Fruit fly (Drosophila melanogaster) whole organism, embryonic: ENCODE measurements around the gene Bicra.

ENCODE experiments used
- BtbVII ChIP-seq: fragments of 200-800 bp; sonication (Bioruptor generic); optimal IDR thresholded peaks from 3 replicates; lab custom pipeline; 2017; ENCODE audit warnings: missing biosample characterization, mild to moderate bottlenecking, missing genetic modification characterization
- CG10366 ChIP-seq: fragments of 200-800 bp; sonication (Bioruptor generic); IDR thresholded peaks from 2 replicates; pipeline ENCODE4 v1.3.6; 2022; ENCODE audit warnings: missing biosample characterization, missing genetic modification characterization
- CG11247 ChIP-seq: fragments of 200-800 bp; sonication (Bioruptor generic); IDR thresholded peaks from 2 replicates; pipeline ENCODE4 v1.3.6; 2022; ENCODE audit warnings: missing biosample characterization, missing genetic modification characterization
- CG12155 ChIP-seq: fragments of 200-800 bp; sonication (Bioruptor generic); optimal IDR thresholded peaks from 3 replicates; lab custom pipeline; 2016; ENCODE audit warnings: missing biosample characterization, missing genetic modification characterization
- CG14014 ChIP-seq: fragments of 200-800 bp; sonication (Bioruptor generic); IDR thresholded peaks from 2 replicates; pipeline ENCODE4 v1.3.6; 2022; ENCODE audit warnings: missing biosample characterization, missing genetic modification characterization
- CG16813 ChIP-seq: fragments of 200-800 bp; sonication (Bioruptor generic); IDR thresholded peaks from 3 replicates; pipeline ENCODE4 v1.3.6; 2022; ENCODE audit warnings: missing biosample characterization, missing genetic modification characterization; ENCODE audit not compliant: partially characterized antibody
- CG17829 ChIP-seq: fragments of 200-800 bp; optimal IDR thresholded peaks from 2 replicates; lab custom pipeline; 2019; ENCODE audit warnings: missing biosample characterization, mild to moderate bottlenecking, missing genetic modification characterization, moderate library complexity
- CG30403 ChIP-seq: fragments of 200-800 bp; sonication (Bioruptor generic); optimal IDR thresholded peaks from 3 replicates; lab custom pipeline; 2016; ENCODE audit warnings: missing biosample characterization, missing genetic modification characterization
- CG31388 ChIP-seq: fragments of 200-800 bp; sonication (Bioruptor generic); optimal IDR thresholded peaks from 2 replicates; lab custom pipeline; 2016; ENCODE audit warnings: missing biosample characterization, missing genetic modification characterization
- CG42726 ChIP-seq: fragments of 200-800 bp; sonication (Bioruptor generic); IDR thresholded peaks from 2 replicates; pipeline ENCODE4 v1.3.6; 2022; ENCODE audit warnings: missing biosample characterization, missing genetic modification characterization; ENCODE audit not compliant: partially characterized antibody
- CG4707 ChIP-seq: fragments of 200-800 bp; sonication (Bioruptor generic); optimal IDR thresholded peaks from 2 replicates; lab custom pipeline; 2018; ENCODE audit warnings: missing biosample characterization, mild to moderate bottlenecking, missing genetic modification characterization, moderate library complexity
- CG5180 ChIP-seq: fragments of 200-800 bp; sonication (Bioruptor generic); optimal IDR thresholded peaks from 3 replicates; lab custom pipeline; 2017; ENCODE audit warnings: missing biosample characterization, missing genetic modification characterization, mild to moderate bottlenecking, moderate library complexity, missing genetic modification reagents
- CG6689 ChIP-seq: fragments of 200-800 bp; sonication (Bioruptor generic); IDR thresholded peaks from 2 replicates; pipeline ENCODE4 v1.3.6; 2022; ENCODE audit warnings: missing biosample characterization, missing genetic modification characterization
- CG6854 ChIP-seq: fragments of 200-800 bp; sonication (Bioruptor generic); optimal IDR thresholded peaks from 3 replicates; lab custom pipeline; 2017; ENCODE audit warnings: missing biosample characterization, mild to moderate bottlenecking, missing genetic modification characterization
- CG8359 ChIP-seq: fragments of 200-800 bp; sonication (Bioruptor generic); optimal IDR thresholded peaks from 2 replicates; lab custom pipeline; 2017; ENCODE audit warnings: missing biosample characterization, mild to moderate bottlenecking, missing genetic modification characterization, borderline replicate concordance
- CG9727 ChIP-seq: fragments of 200-800 bp; sonication (Bioruptor generic); optimal IDR thresholded peaks from 3 replicates; lab custom pipeline; 2017; ENCODE audit warnings: missing biosample characterization, mild to moderate bottlenecking, missing genetic modification characterization
- Camta ChIP-seq: fragments of 200-800 bp; sonication (Bioruptor generic); optimal IDR thresholded peaks from 2 replicates; lab custom pipeline; 2016; ENCODE audit warnings: missing biosample characterization, missing genetic modification characterization
- D19A ChIP-seq: fragments of 200-800 bp; optimal IDR thresholded peaks from 3 replicates; lab custom pipeline; 2019; ENCODE audit warnings: missing biosample characterization, mild to moderate bottlenecking, missing genetic modification characterization, moderate library complexity
- Dad ChIP-seq: fragments of 200-800 bp; sonication (Bioruptor generic); optimal IDR thresholded peaks from 3 replicates; lab custom pipeline; 2016; ENCODE audit warnings: missing biosample characterization, missing genetic modification characterization
- Dbx ChIP-seq: fragments of 200-800 bp; sonication (Bioruptor generic); IDR thresholded peaks from 3 replicates; pipeline ENCODE4 v1.3.6; 2022; ENCODE audit warnings: missing biosample characterization, missing genetic modification characterization
- Dip2 ChIP-seq: fragments of 200-800 bp; sonication (Bioruptor generic); IDR thresholded peaks from 2 replicates; pipeline ENCODE4 v1.3.6; 2022; ENCODE audit warnings: missing biosample characterization, missing genetic modification characterization
- Dll ChIP-seq: fragments of 200-800 bp; sonication (Bioruptor generic); IDR thresholded peaks from 4 replicates; pipeline ENCODE4 v1.3.6; 2022; ENCODE audit warnings: missing biosample characterization, missing genetic modification characterization; ENCODE audit not compliant: partially characterized antibody
- Hr78 ChIP-seq, 2 experiments: fragments of 200-800 bp in 1 of 2; fragments of >200 bp in 1 of 2; sonication (Bioruptor generic) in 1 of 2; optimal IDR thresholded peaks; 2 replicates each; lab custom pipeline; 2017 to 2019; ENCODE audit warnings: missing biosample characterization in 2 of 2, missing genetic modification characterization in 2 of 2, mild to moderate bottlenecking in 1 of 2, moderate library complexity in 1 of 2
- Mad ChIP-seq: fragments of 200-800 bp; sonication (Bioruptor generic); optimal IDR thresholded peaks from 2 replicates; lab custom pipeline; 2016; ENCODE audit warnings: missing biosample characterization, missing genetic modification characterization
- Sox100B ChIP-seq: fragments of 200-800 bp; sonication (Bioruptor generic); optimal IDR thresholded peaks from 3 replicates; lab custom pipeline; 2018; ENCODE audit warnings: missing biosample characterization, mild to moderate bottlenecking, missing genetic modification characterization
- Sox102F ChIP-seq: fragments of 200-800 bp; sonication (Bioruptor generic); optimal IDR thresholded peaks from 2 replicates; lab custom pipeline; 2018; ENCODE audit warnings: missing biosample characterization, mild to moderate bottlenecking, missing genetic modification characterization, moderate library complexity
- TFAM ChIP-seq: fragments of 200-800 bp; sonication (Bioruptor generic); optimal IDR thresholded peaks from 2 replicates; lab custom pipeline; 2017; ENCODE audit warnings: missing biosample characterization, missing genetic modification characterization, inconsistent platforms
- ase ChIP-seq: fragments of 200-800 bp; sonication (Bioruptor generic); IDR thresholded peaks from 3 replicates; pipeline ENCODE4 v1.3.6; 2022; ENCODE audit warnings: missing biosample characterization, missing genetic modification characterization
- da ChIP-seq: fragments of 200-800 bp; sonication (Bioruptor generic); optimal IDR thresholded peaks from 2 replicates; lab custom pipeline; 2016; ENCODE audit warnings: missing biosample characterization, missing genetic modification characterization
- dmrt11E ChIP-seq: fragments of 200-800 bp; sonication (Bioruptor generic); optimal IDR thresholded peaks from 3 replicates; lab custom pipeline; 2018; ENCODE audit warnings: missing biosample characterization, mild to moderate bottlenecking, missing genetic modification characterization, moderate library complexity
- emc ChIP-seq: fragments of 200-800 bp; sonication (Bioruptor generic); optimal IDR thresholded peaks from 2 replicates; lab custom pipeline; 2016; ENCODE audit warnings: missing biosample characterization, missing genetic modification characterization
- eve ChIP-seq, 2 experiments: fragments of >200 bp; optimal IDR thresholded peaks; 2 replicates each; lab custom pipeline; 2017; ENCODE audit warnings: missing biosample characterization in 2 of 2, missing genetic modification characterization in 2 of 2
- grn ChIP-seq: fragments of 200-800 bp; sonication (Bioruptor generic); optimal IDR thresholded peaks from 3 replicates; lab custom pipeline; 2017; ENCODE audit warnings: missing biosample characterization, missing genetic modification characterization
- gsb ChIP-seq: fragments of 200-800 bp; sonication (Bioruptor generic); IDR thresholded peaks from 2 replicates; pipeline ENCODE4 v1.3.6; 2022; ENCODE audit warnings: missing biosample characterization, missing genetic modification characterization
- jigr1 ChIP-seq: fragments of 200-800 bp; sonication (Bioruptor generic); IDR thresholded peaks from 3 replicates; pipeline ENCODE4 v1.3.6; 2022; ENCODE audit warnings: missing biosample characterization, missing genetic modification characterization
- knrl ChIP-seq: fragments of 200-800 bp; sonication (Bioruptor generic); IDR thresholded peaks from 3 replicates; pipeline ENCODE4 v1.3.6; 2022; ENCODE audit warnings: missing biosample characterization, missing genetic modification characterization; ENCODE audit not compliant: partially characterized antibody
- lab ChIP-seq: fragments of 200-800 bp; sonication (Bioruptor generic); optimal IDR thresholded peaks from 3 replicates; lab custom pipeline; 2017; ENCODE audit warnings: missing biosample characterization, missing genetic modification characterization, mild to moderate bottlenecking, moderate library complexity, missing genetic modification reagents
- luna ChIP-seq: fragments of 200-800 bp; sonication (Bioruptor generic); optimal IDR thresholded peaks from 2 replicates; lab custom pipeline; 2016; ENCODE audit warnings: missing biosample characterization, missing genetic modification characterization
- pb ChIP-seq: fragments of 200-800 bp; sonication (Bioruptor generic); optimal IDR thresholded peaks from 3 replicates; lab custom pipeline; 2016; ENCODE audit warnings: missing biosample characterization, missing genetic modification characterization
- rib ChIP-seq: fragments of 200-800 bp; sonication (Bioruptor generic); IDR thresholded peaks from 2 replicates; pipeline ENCODE4 v1.3.6; 2022; ENCODE audit warnings: missing biosample characterization, missing genetic modification characterization
- row ChIP-seq: fragments of 200-800 bp; sonication (Bioruptor generic); IDR thresholded peaks from 3 replicates; pipeline ENCODE4 v1.3.6; 2022; ENCODE audit warnings: missing biosample characterization, missing genetic modification characterization
- sc ChIP-seq, 3 experiments: fragments of >200 bp in 2 of 3; fragments of 200-800 bp in 1 of 3; sonication (Bioruptor generic) in 1 of 3; optimal IDR thresholded peaks; 2 replicates in 2 of 3; 3 replicates in 1 of 3; lab custom pipeline; 2017; ENCODE audit warnings: mild to moderate bottlenecking in 1 of 3, missing biosample characterization in 1 of 3, missing genetic modification characterization in 1 of 3, missing genetic modification reagents in 1 of 3
- shn ChIP-seq: fragments of 200-800 bp; sonication (Bioruptor generic); optimal IDR thresholded peaks from 3 replicates; lab custom pipeline; 2016; ENCODE audit warnings: missing biosample characterization, missing genetic modification characterization
- stwl ChIP-seq: fragments of 200-800 bp; sonication (Bioruptor generic); optimal IDR thresholded peaks from 3 replicates; lab custom pipeline; 2018; ENCODE audit warnings: missing biosample characterization, mild to moderate bottlenecking, missing genetic modification characterization, moderate library complexity
- tap ChIP-seq: fragments of 200-800 bp; optimal IDR thresholded peaks from 3 replicates; lab custom pipeline; 2019; ENCODE audit warnings: missing biosample characterization, mild to moderate bottlenecking, missing genetic modification characterization, moderate library complexity
- tgo ChIP-seq: fragments of 200-800 bp; sonication (Bioruptor generic); IDR thresholded peaks from 3 replicates; pipeline ENCODE4 v1.3.6; 2022; ENCODE audit warnings: missing biosample characterization, missing genetic modification characterization
- tna ChIP-seq: fragments of 200-800 bp; sonication (Bioruptor generic); IDR thresholded peaks from 2 replicates; pipeline ENCODE4 v1.3.6; 2022; ENCODE audit warnings: missing biosample characterization, missing genetic modification characterization; ENCODE audit not compliant: partially characterized antibody
- unpg ChIP-seq: fragments of 200-800 bp; sonication (Bioruptor generic); optimal IDR thresholded peaks from 3 replicates; lab custom pipeline; 2018; ENCODE audit warnings: missing biosample characterization, mild to moderate bottlenecking, missing genetic modification characterization, moderate library complexity
- wor ChIP-seq: fragments of 200-800 bp; sonication (Bioruptor generic); IDR thresholded peaks from 2 replicates; pipeline ENCODE4 v1.3.6; 2022; ENCODE audit warnings: missing biosample characterization, missing genetic modification characterization

Gene Bicra

dm6 chr3R:29148072-29148471 is 85.2 kb downstream of the Bicra start, which contains the start of the genes CG11882 and Pglym78 (continued):
- TF ChIP-seq TFAM (GFP tag; lab: Kevin White, UChicago) (no peak), ase (GFP tag; lab: Robert Waterston, UW) (peak; percentile 53; the same call in 1 of the 3 replicates), Dll (0 out of 4 replicates have a peak, but pooled peaks have one; percentile 56), Camta (GFP tag; lab: Kevin White, UChicago) (peak; percentile 43), BtbVII (GFP tag; lab: Kevin White, UChicago) (no peak), luna (GFP tag; lab: Kevin White, UChicago) (no peak), CG5180 (no peak), CG8359 (no peak), Sox100B (GFP tag; lab: Kevin White, UChicago) (no peak), tgo (GFP tag; lab: Robert Waterston, UW) (no peak), rib (GFP tag; lab: Robert Waterston, UW) (peak; percentile 58), CG42726 (peak; percentile 27; the same call in 1 of the 2 replicates), CG17829 (tag; lab: Kevin White, UChicago) (peak; percentile 17), shn (peak; percentile 16), unpg (GFP tag; lab: Kevin White, UChicago) (no peak), eve (GFP tag; optimal IDR thresholded peaks at IDR 0.05; lab: Kevin White, UChicago) (no peak), CG9727 (GFP tag; lab: Kevin White, UChicago) (peak; percentile 6), emc (GFP tag; lab: Kevin White, UChicago) (peak; percentile 28), wor (GFP tag; lab: Robert Waterston, UW) (no peak), Dip2 (GFP tag; lab: Robert Waterston, UW) (no peak), Dad (peak; percentile 48), knrl (GFP tag; lab: Robert Waterston, UW) (peak; percentile 48; the same call in 1 of the 3 replicates), stwl (tag; lab: Kevin White, UChicago) (peak; percentile 90), tap (no peak), Mad (GFP tag; lab: Kevin White, UChicago) (no peak), Hr78 (GFP tag; optimal IDR thresholded peaks at IDR 0.05; lab: Kevin White, UChicago) (peak in 1 of 2 experiments; percentile 62), dmrt11E (tag; lab: Kevin White, UChicago) (no peak), grn (GFP tag; lab: Kevin White, UChicago) (peak; percentile 67), gsb (GFP tag; lab: Robert Waterston, UW) (peak; percentile 28; the same call in 1 of the 2 replicates), CG6854 (GFP tag; lab: Kevin White, UChicago) (peak; percentile 21), sc (optimal IDR thresholded peaks at IDR 0.05; lab: Kevin White, UChicago) (no peak), sc (GFP tag; optimal IDR thresholded peaks at IDR 0.05; lab: Kevin White, UChicago) (no peak), CG14014 (peak; percentile 23; the same call in 1 of the 2 replicates), CG12155 (peak; percentile 57), CG30403 (GFP tag; lab: Kevin White, UChicago) (peak; percentile 50), CG4707 (GFP tag; lab: Kevin White, UChicago) (no peak), D19A (tag; lab: Kevin White, UChicago) (no peak), lab (no peak), Sox102F (no peak), CG11247 (GFP tag; lab: Robert Waterston, UW) (peak; percentile 48; the same call in 1 of the 2 replicates), tna (GFP tag; lab: Robert Waterston, UW) (peak; percentile 37; the same call in 1 of the 2 replicates), row (GFP tag; lab: Robert Waterston, UW) (peak; percentile 59), CG10366 (GFP tag; lab: Robert Waterston, UW) (no peak), Dbx (GFP tag; lab: Robert Waterston, UW) (peak; percentile 66; the same call in 2 of the 3 replicates), CG16813 (GFP tag; lab: Robert Waterston, UW) (no peak), da (GFP tag; lab: Kevin White, UChicago) (peak; percentile 79), jigr1 (GFP tag; lab: Robert Waterston, UW) (no peak), pb (GFP tag; lab: Kevin White, UChicago) (no peak), CG6689 (peak; percentile 22; the same call in 1 of the 2 replicates), CG31388 (GFP tag; lab: Kevin White, UChicago) (no peak)
